Worm (Caenorhabditis elegans) whole organism, L4 larva: ENCODE data around the gene F43C11.16.
A peak's percentile ranks its signal among the peaks of the same experiment; 100 is the strongest.

Experiments
- F26F4.8 ChIP-seq: fragments of 200-800 bp; sonication (Bioruptor generic); conservative IDR thresholded peaks from 2 replicates; pipeline ENCODE4 v1.3.6; 2022; ENCODE audit warnings: missing genetic modification characterization, missing compliant biosample characterization
- R02D3.7 ChIP-seq: fragments of 150-350 bp; sonication (generic microtip); optimal IDR thresholded peaks from 3 replicates; lab custom pipeline; 2014; ENCODE audit warnings: missing biosample characterization, missing genetic modification characterization
- T20F7.1 ChIP-seq: fragments of 200-800 bp; sonication (Bioruptor generic); optimal IDR thresholded peaks from 2 replicates; lab custom pipeline; 2018; ENCODE audit warnings: mild to moderate bottlenecking, missing genetic modification characterization, missing compliant biosample characterization
- Y48G9A.11 ChIP-seq: fragments of 200-800 bp; sonication (Bioruptor generic); IDR thresholded peaks from 2 replicates; pipeline ENCODE4 v1.3.6; 2022; ENCODE audit warnings: missing genetic modification reagents, missing genetic modification characterization, missing compliant biosample characterization
- ZK546.5 ChIP-seq, 2 experiments: sonication (generic microtip); optimal IDR thresholded peaks; 2 replicates each; lab custom pipeline; 2017; ENCODE audit warnings: missing biosample characterization in 2 of 2, missing genetic modification characterization in 2 of 2
- aha-1 ChIP-seq: fragments of 150-350 bp; peaks from one replicate; lab custom pipeline; 2014; ENCODE audit warnings: missing biosample characterization, missing genetic modification characterization
- arid-1 ChIP-seq: fragments of 200-800 bp; sonication (Bioruptor generic); conservative IDR thresholded peaks from 2 replicates; pipeline ENCODE4 v1.3.6; 2022; ENCODE audit warnings: missing genetic modification reagents, missing genetic modification characterization, missing compliant biosample characterization
- ceh-28 ChIP-seq: fragments of 150-350 bp; optimal IDR thresholded peaks from 2 replicates; lab custom pipeline; 2014; ENCODE audit warnings: missing biosample characterization, missing genetic modification reagents, missing genetic modification characterization
- ceh-32 ChIP-seq: sonication (generic microtip); optimal IDR thresholded peaks from 2 replicates; lab custom pipeline; 2016; ENCODE audit warnings: mild to moderate bottlenecking, missing genetic modification characterization, missing compliant biosample characterization; ENCODE audit not compliant: poor library complexity
- ces-1 ChIP-seq: fragments of 150-350 bp; sonication (generic microtip); optimal IDR thresholded peaks from 4 replicates; lab custom pipeline; 2014; ENCODE audit warnings: missing biosample characterization, missing genetic modification reagents, missing genetic modification characterization
- ctbp-1 ChIP-seq: fragments of 200-800 bp; sonication (Bioruptor generic); IDR thresholded peaks from 2 replicates; pipeline ENCODE4 v1.3.6; 2022; ENCODE audit warnings: missing genetic modification reagents, missing genetic modification characterization, missing compliant biosample characterization
- daf-12 ChIP-seq: fragments of 150-350 bp; optimal IDR thresholded peaks from 2 replicates; lab custom pipeline; 2014; ENCODE audit warnings: missing biosample characterization, missing genetic modification reagents, missing genetic modification characterization
- daf-16 ChIP-seq, 3 experiments: sonication (generic microtip); optimal IDR thresholded peaks; 2 replicates each; lab custom pipeline; 2016 to 2017; ENCODE audit warnings: missing genetic modification characterization in 3 of 3, missing genetic modification reagents in 3 of 3, mild to moderate bottlenecking in 2 of 3, missing compliant biosample characterization in 2 of 3, missing biosample characterization in 1 of 3, moderate library complexity in 1 of 3
- daf-8 ChIP-seq: fragments of 200-800 bp; sonication (Bioruptor generic); IDR thresholded peaks from 2 replicates; pipeline ENCODE4 v1.3.6; 2022; ENCODE audit warnings: missing genetic modification characterization, missing compliant biosample characterization
- dpl-1 ChIP-seq: fragments of 150-350 bp; optimal IDR thresholded peaks from 2 replicates; lab custom pipeline; 2014; ENCODE audit warnings: missing biosample characterization, missing genetic modification reagents, missing genetic modification characterization
- duxl-1 ChIP-seq: sonication (generic microtip); optimal IDR thresholded peaks from 2 replicates; lab custom pipeline; 2016; ENCODE audit warnings: mild to moderate bottlenecking, missing genetic modification characterization, moderate library complexity, missing compliant biosample characterization; ENCODE audit not compliant: poor library complexity
- egl-43 ChIP-seq: fragments of 200-800 bp; sonication (Bioruptor generic); IDR thresholded peaks from 2 replicates; pipeline ENCODE4 v1.3.6; 2022; ENCODE audit warnings: missing genetic modification reagents, missing genetic modification characterization, missing compliant biosample characterization
- fos-1 ChIP-seq: fragments of 150-350 bp; optimal IDR thresholded peaks from 2 replicates; lab custom pipeline; 2014; ENCODE audit warnings: missing biosample characterization, missing genetic modification characterization
- gei-8 ChIP-seq: fragments of 200-800 bp; sonication (Bioruptor generic); optimal IDR thresholded peaks from 2 replicates; lab custom pipeline; 2018; ENCODE audit warnings: mild to moderate bottlenecking, missing genetic modification characterization, missing compliant biosample characterization
- hif-1 ChIP-seq, 2 experiments: sonication (generic microtip); optimal IDR thresholded peaks; 2 replicates each; lab custom pipeline; 2016 to 2017; ENCODE audit warnings: missing compliant biosample characterization in 2 of 2, missing genetic modification characterization in 2 of 2, missing genetic modification reagents in 2 of 2, missing genotype in 2 of 2, mild to moderate bottlenecking in 1 of 2
- hlh-30 ChIP-seq: sonication (generic microtip); optimal IDR thresholded peaks from 2 replicates; lab custom pipeline; 2017; ENCODE audit warnings: antibody characterized with exemption, mild to moderate bottlenecking, missing genetic modification characterization, missing compliant biosample characterization; ENCODE audit not compliant: insufficient read depth
- lin-15B ChIP-seq: fragments of 150-350 bp; sonication (generic microtip); optimal IDR thresholded peaks from 3 replicates; lab custom pipeline; 2014; ENCODE audit warnings: missing biosample characterization, missing genetic modification characterization
- lin-29 ChIP-seq: fragments of 200-800 bp; sonication (Bioruptor generic); IDR thresholded peaks from 2 replicates; pipeline ENCODE4 v1.3.6; 2022; ENCODE audit warnings: missing genetic modification reagents, missing genetic modification characterization, missing compliant biosample characterization
- lin-38 ChIP-seq: fragments of 200-800 bp; sonication (Bioruptor generic); IDR thresholded peaks from 2 replicates; pipeline ENCODE4 v1.3.6; 2022; ENCODE audit warnings: missing genetic modification reagents, missing genetic modification characterization, missing compliant biosample characterization
- lsy-2 ChIP-seq, 2 experiments: fragments of 150-350 bp in 1 of 2; sonication (generic microtip) in 1 of 2; optimal IDR thresholded peaks; 2 replicates each; lab custom pipeline; 2014 to 2017; ENCODE audit warnings: missing biosample characterization in 2 of 2, missing genetic modification characterization in 2 of 2
- mep-1 ChIP-seq: fragments of 150-350 bp; sonication (generic microtip); optimal IDR thresholded peaks from 3 replicates; lab custom pipeline; 2014; ENCODE audit warnings: missing biosample characterization, missing genetic modification characterization
- mes-2 ChIP-seq: sonication (generic microtip); optimal IDR thresholded peaks from 2 replicates; lab custom pipeline; 2016; ENCODE audit warnings: missing genotype, mild to moderate bottlenecking, missing genetic modification characterization, missing compliant biosample characterization; ENCODE audit not compliant: poor library complexity, severe bottlenecking
- mxl-2 ChIP-seq: fragments of 200-800 bp; sonication (Bioruptor generic); conservative IDR thresholded peaks from 2 replicates; pipeline ENCODE4 v1.3.6; 2022; ENCODE audit warnings: missing genetic modification reagents, missing genetic modification characterization, missing compliant biosample characterization
- nhr-10 ChIP-seq: fragments of 150-350 bp; optimal IDR thresholded peaks from 2 replicates; lab custom pipeline; 2014; ENCODE audit warnings: missing biosample characterization, missing genetic modification characterization
- nhr-28 ChIP-seq: fragments of 150-350 bp; optimal IDR thresholded peaks from 2 replicates; lab custom pipeline; 2014; ENCODE audit warnings: missing biosample characterization, missing genetic modification characterization
- nhr-42 ChIP-seq: fragments of 200-800 bp; sonication (Bioruptor generic); IDR thresholded peaks from 2 replicates; pipeline ENCODE4 v1.3.6; 2022; ENCODE audit warnings: missing genetic modification characterization, missing compliant biosample characterization
- nhr-6 ChIP-seq: fragments of 150-350 bp; optimal IDR thresholded peaks from 2 replicates; lab custom pipeline; 2014; ENCODE audit warnings: missing biosample characterization, missing genetic modification characterization
- nhr-76 ChIP-seq: fragments of 150-350 bp; optimal IDR thresholded peaks from 2 replicates; lab custom pipeline; 2014; ENCODE audit warnings: missing biosample characterization, missing genetic modification characterization
- nhr-77 ChIP-seq: fragments of 150-350 bp; optimal IDR thresholded peaks from 2 replicates; lab custom pipeline; 2014; ENCODE audit warnings: missing biosample characterization, missing genetic modification characterization
- pha-4 ChIP-seq, 2 experiments: fragments of 150-350 bp in 1 of 2; fragments of 200-800 bp in 1 of 2; sonication (Bioruptor generic) in 1 of 2; IDR thresholded peaks in 1 of 2; optimal IDR thresholded peaks in 1 of 2; 2 replicates each; pipeline versions ENCODE4 v1.3.6 to Lab custom; 2014 to 2022; ENCODE audit warnings: missing genetic modification characterization in 2 of 2, missing genetic modification reagents in 2 of 2, missing biosample characterization in 1 of 2, missing compliant biosample characterization in 1 of 2
- pqm-1 ChIP-seq: sonication (generic microtip); optimal IDR thresholded peaks from 2 replicates; lab custom pipeline; 2017; ENCODE audit warnings: missing biosample characterization, missing genetic modification characterization
- saeg-2 ChIP-seq: fragments of 200-800 bp; sonication (Bioruptor generic); IDR thresholded peaks from 2 replicates; pipeline ENCODE4 v1.3.6; 2022; ENCODE audit warnings: missing genetic modification reagents, missing genetic modification characterization, missing compliant biosample characterization
- unc-39 ChIP-seq: sonication (generic microtip); optimal IDR thresholded peaks from 2 replicates; lab custom pipeline; 2017; ENCODE audit warnings: missing biosample characterization, missing genetic modification characterization
- zfp-2 ChIP-seq: sonication (generic microtip); optimal IDR thresholded peaks from 2 replicates; lab custom pipeline; 2016; ENCODE audit warnings: mild to moderate bottlenecking, missing genetic modification characterization, missing compliant biosample characterization
- zip-2 ChIP-seq: fragments of 150-350 bp; optimal IDR thresholded peaks from 2 replicates; lab custom pipeline; 2014; ENCODE audit warnings: missing biosample characterization, missing genetic modification characterization

F43C11.16 gene

DNA sequence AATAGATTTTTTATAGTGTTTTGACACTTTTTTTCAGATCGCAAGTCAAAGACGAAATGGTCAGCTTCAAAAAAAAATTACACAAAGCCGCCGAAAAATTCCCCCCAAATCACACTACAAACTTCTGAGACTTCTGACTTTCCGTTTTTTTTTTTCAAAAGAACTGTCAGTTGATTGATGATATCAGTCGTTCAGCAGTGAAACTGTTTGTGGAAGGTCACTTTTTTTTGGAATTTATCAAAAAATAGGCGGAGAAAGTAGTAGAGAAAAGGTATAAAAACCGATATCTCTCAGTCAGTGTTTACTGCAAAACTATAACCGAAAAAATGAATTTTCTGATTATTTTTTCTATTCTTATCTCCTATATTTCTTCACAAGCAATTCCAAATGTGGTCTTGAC is 6.9 kb downstream of the F43C11.16 start, which contains the start of gene F43C11.3:
Gene F43C11.3 (plus strand): TSS at position 301 of the 400 bp plus-strand sequence.
- no peak for TF ChIP-seq lin-29 (GFP tag; lab: Robert Waterston, UW)
- TF ChIP-seq nhr-28 (tag; lab: Kevin White, UChicago), result peak; percentile 43

DNA sequence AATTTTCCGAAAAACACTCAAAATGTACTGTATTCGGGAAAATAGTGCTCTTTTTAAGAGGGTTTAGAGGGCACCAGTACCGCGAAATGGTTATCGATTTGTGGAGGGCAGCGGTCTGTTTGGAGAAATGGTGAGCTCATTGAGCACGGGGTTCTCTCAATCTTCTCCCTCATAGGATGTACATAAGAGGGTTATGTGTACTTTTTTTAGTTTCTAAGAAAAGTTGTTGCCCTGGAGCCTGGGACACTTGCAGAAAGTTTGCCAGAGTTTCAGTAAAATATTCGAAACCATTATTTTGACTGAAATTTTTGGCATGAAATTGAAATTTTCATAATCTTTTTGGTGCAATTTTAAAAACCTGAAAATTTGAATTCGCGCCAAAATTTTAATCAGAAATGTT is 7.3 kb downstream of the F43C11.16 start, which contains the start of gene F43C11.10:
Gene F43C11.10 (minus strand): TSS at position 101 of the 400 bp plus-strand sequence.
- no peak for TF ChIP-seq mes-2
- no peak for TF ChIP-seq ceh-28 (tag; lab: Kevin White, UChicago)

DNA sequence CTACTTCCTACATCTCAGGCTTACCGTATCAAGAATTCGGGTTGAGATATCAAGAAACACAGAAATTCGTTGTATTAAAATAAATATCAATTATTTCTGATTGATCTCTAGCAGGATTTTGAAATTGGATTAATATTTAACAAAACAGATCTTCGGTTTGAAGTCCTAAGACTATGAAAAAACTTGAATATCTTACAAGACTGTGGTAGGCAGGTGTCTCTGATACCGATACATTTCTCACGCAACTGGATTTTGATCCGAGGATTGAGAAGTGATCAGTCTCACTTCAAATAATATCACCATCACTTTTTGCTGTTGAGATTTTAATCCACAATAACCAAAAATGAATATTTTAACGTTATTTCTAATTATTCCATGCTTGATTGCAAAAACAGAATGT is 13.2 kb downstream of the F43C11.16 start, which contains the start of gene F43C11.4:
Gene F43C11.4 (plus strand): TSS at position 301 of the 400 bp plus-strand sequence.
- TF ChIP-seq nhr-42 (GFP tag; lab: Robert Waterston, UW) (no peak), gei-8 (GFP tag; lab: Kevin White, UChicago) (no peak), saeg-2 (no peak), daf-16 (GFP tag; optimal IDR thresholded peaks at IDR 0.05; lab: Kevin White, UChicago) (no peak), daf-16 (tag; optimal IDR thresholded peaks at IDR 0.05; lab: Kevin White, UChicago) (no peak), ceh-32 (tag; lab: Kevin White, UChicago) (no peak), arid-1 (GFP tag; lab: Robert Waterston, UW) (no peak), F26F4.8 (GFP tag; lab: Robert Waterston, UW) (no peak), mxl-2 (GFP tag; lab: Robert Waterston, UW) (no peak), egl-43 (no peak)

DNA sequence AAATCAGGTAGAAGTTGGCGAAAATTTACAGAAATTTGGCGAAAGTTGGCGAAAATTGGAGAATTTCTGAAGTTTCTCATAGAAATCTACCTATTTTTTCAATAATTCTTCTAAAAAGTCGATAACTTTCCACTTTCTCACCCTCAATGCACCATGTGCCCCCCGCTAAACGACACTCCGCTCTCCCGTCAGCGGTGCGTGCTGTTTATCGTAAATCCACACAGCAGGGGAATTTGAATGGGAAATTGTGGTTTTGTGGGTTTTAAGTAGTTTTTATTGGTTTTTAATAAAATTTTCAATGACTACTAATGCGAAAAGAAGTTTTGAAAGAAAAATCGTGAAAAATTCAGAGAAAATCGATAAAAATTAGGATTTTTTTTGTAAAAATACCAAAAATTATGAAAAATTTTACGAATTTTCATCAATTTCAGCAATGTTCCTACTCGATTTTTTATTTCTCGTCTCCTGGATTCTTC is 17.8 kb downstream of the F43C11.16 start, which contains the start of gene F43C11.6:
Gene F43C11.6 (plus strand): TSS at position 426 of the 476 bp plus-strand sequence.
- TF ChIP-seq Y48G9A.11 (peak; percentile 67), nhr-6 (tag; lab: Kevin White, UChicago) (no peak), nhr-42 (GFP tag; lab: Robert Waterston, UW) (no peak), dpl-1 (GFP tag; lab: Kevin White, UChicago) (peak; percentile 38), aha-1 (tag; lab: Kevin White, UChicago) (peak; percentile 71), nhr-77 (peak; percentile 21), nhr-10 (tag; lab: Kevin White, UChicago) (no peak), hlh-30 (tag; lab: Kevin White, UChicago) (peak; percentile 59), T20F7.1 (GFP tag; lab: Kevin White, UChicago) (peak; percentile 94), nhr-76 (tag; lab: Kevin White, UChicago) (no peak), R02D3.7 (peak; percentile 67), duxl-1 (tag; lab: Kevin White, UChicago) (peak; percentile 20)

DNA sequence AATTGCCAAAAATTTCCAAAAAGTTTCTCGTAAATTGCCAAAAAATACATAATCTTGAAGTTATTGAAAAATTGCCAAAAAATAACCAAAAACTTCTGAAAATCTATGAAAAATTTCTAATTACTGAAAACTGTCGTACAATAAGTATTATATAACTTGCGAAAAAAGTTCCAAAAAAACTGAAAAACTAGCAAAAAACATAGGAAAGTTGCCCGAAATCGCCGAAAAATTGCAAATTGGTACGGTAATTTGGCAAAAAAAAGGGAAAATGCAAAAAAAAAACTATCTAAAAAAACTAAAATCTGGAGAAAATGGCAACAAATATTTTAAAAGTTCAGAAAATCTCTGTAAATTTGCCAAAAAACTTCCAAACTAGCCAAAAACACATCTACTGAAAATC is 18.4 kb downstream of the F43C11.16 start, which contains the start of gene enri-1:
Gene enri-1 (minus strand): TSS at position 101 of the 400 bp plus-strand sequence.
- TF ChIP-seq unc-39 (tag; lab: Kevin White, UChicago), result no peak
- TF ChIP-seq mes-2, result no peak
- no peak for TF ChIP-seq T20F7.1 (GFP tag; lab: Kevin White, UChicago)
- no peak for TF ChIP-seq mep-1 (tag; lab: Kevin White, UChicago)
- no peak for TF ChIP-seq ctbp-1
- TF ChIP-seq lin-38, result no peak
- TF ChIP-seq daf-12 (tag; lab: Kevin White, UChicago), result no peak
- TF ChIP-seq ces-1 (GFP tag; lab: Kevin White, UChicago), result no peak
- TF ChIP-seq ZK546.5 (tag; optimal IDR thresholded peaks at IDR 0.05; lab: Kevin White, UChicago), result no peak
- no peak for TF ChIP-seq hif-1 (tag; optimal IDR thresholded peaks at IDR 0.05; lab: Kevin White, UChicago)
- no peak for TF ChIP-seq zfp-2
- TF ChIP-seq pha-4 (GFP tag; IDR thresholded peaks at IDR 0.05; lab: Robert Waterston, UW), result no peak
- TF ChIP-seq pha-4 (tag; optimal IDR thresholded peaks at IDR 0.05; lab: Kevin White, UChicago), result no peak
- no peak for TF ChIP-seq nhr-10 (tag; lab: Kevin White, UChicago)
- no peak for TF ChIP-seq daf-8 (GFP tag; lab: Robert Waterston, UW)
- TF ChIP-seq zip-2 (tag; lab: Kevin White, UChicago), result no peak
- no peak for TF ChIP-seq lin-15B
- no peak for TF ChIP-seq lsy-2 (tag; optimal IDR thresholded peaks at IDR 0.05; lab: Kevin White, UChicago)
- no peak for TF ChIP-seq fos-1
- TF ChIP-seq pqm-1 (tag; lab: Kevin White, UChicago), result no peak
